Worm (Caenorhabditis elegans) whole organism, L1 larva: Measurements from ENCODE around the gene F36D4.5.

Experiments used
- ama-1 ChIP-seq: fragments of 150-350 bp; optimal IDR thresholded peaks from 2 replicates; lab custom pipeline; 2014
- ceh-8 ChIP-seq: fragments of 200-800 bp; sonication (Bioruptor generic); optimal IDR thresholded peaks from 2 replicates; lab custom pipeline; 2018; ENCODE audit warnings: mild to moderate bottlenecking, missing genetic modification characterization, moderate library complexity, missing compliant biosample characterization
- isw-1 ChIP-seq: fragments of 200-800 bp; sonication (Bioruptor generic); IDR thresholded peaks from 2 replicates; pipeline ENCODE4 v1.3.6; 2022; ENCODE audit warnings: missing genetic modification characterization, missing compliant biosample characterization
- lin-15B ChIP-seq: fragments of 150-350 bp; sonication (generic microtip); optimal IDR thresholded peaks from 3 replicates; lab custom pipeline; 2014; ENCODE audit warnings: missing biosample characterization, missing genetic modification characterization
- mab-9 ChIP-seq: fragments of 200-800 bp; sonication (Bioruptor generic); IDR thresholded peaks from 2 replicates; pipeline ENCODE4 v1.3.6; 2022; ENCODE audit warnings: missing genetic modification reagents, missing genetic modification characterization, missing compliant biosample characterization
- nhr-12 ChIP-seq: sonication (generic microtip); optimal IDR thresholded peaks from 2 replicates; lab custom pipeline; 2017; ENCODE audit warnings: missing biosample characterization, missing genetic modification characterization
- snpc-4 ChIP-seq: fragments of 150-350 bp; optimal IDR thresholded peaks from 2 replicates; lab custom pipeline; 2014; ENCODE audit warnings: missing biosample characterization, missing genetic modification characterization
- swsn-7 ChIP-seq: sonication (generic microtip); optimal IDR thresholded peaks from 2 replicates; lab custom pipeline; 2016; ENCODE audit warnings: missing genetic modification characterization, missing compliant biosample characterization
- ztf-4 ChIP-seq: fragments of 150-350 bp; optimal IDR thresholded peaks from 2 replicates; lab custom pipeline; 2014; ENCODE audit warnings: missing biosample characterization, missing genetic modification characterization

DNA sequence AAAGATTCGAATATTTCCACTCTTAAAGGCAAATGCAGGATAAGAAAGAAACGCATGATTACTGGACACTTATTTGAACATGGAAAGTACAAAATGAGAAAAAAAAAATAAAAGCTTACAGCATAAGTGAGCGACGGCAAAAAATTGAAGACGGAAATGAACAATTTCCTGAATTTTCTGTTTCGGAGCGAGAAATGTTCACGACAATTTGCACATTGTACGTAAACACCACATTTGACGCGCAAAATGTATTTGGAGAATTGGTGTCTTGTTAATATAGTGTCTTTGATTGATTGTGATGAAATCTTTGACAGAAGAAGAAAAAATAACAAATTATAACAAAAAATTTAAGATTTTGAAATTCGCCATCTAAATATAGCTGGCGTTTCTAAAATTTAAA is at the start of gene F36D4.5:
- TF ChIP-seq ztf-4 (tag; lab: Kevin White, UChicago) = no peak
- TF ChIP-seq isw-1 (GFP tag; lab: Robert Waterston, UW) = no peak
- TF ChIP-seq nhr-12 (tag; lab: Kevin White, UChicago) = no peak
- no peak for TF ChIP-seq ceh-8 (GFP tag; lab: Kevin White, UChicago)
- TF ChIP-seq snpc-4 (tag; lab: Kevin White, UChicago) = no peak
- no peak for TF ChIP-seq lin-15B
- peak; percentile 45 for TF ChIP-seq swsn-7 (tag; lab: Kevin White, UChicago)
- no peak for TF ChIP-seq ama-1 (lab: Kevin White, UChicago)
- no peak for TF ChIP-seq mab-9 (GFP tag; lab: Robert Waterston, UW)
